Fruit fly (Drosophila melanogaster) whole organism: ENCODE measurements around the gene Amacr.

Experiments
- CG8478 ChIP-seq: fragments of >200 bp; optimal IDR thresholded peaks from 2 replicates; lab custom pipeline; 2018; ENCODE audit warnings: inconsistent platforms
- Dll ChIP-seq: fragments of >200 bp; optimal IDR thresholded peaks from 2 replicates; lab custom pipeline; 2017
- EcR ChIP-seq, 2 experiments: fragments of >200 bp; optimal IDR thresholded peaks; 2 replicates each; lab custom pipeline; 2017; ENCODE audit warnings: missing biosample characterization in 2 of 2, missing genetic modification characterization in 2 of 2, missing genetic modification reagents in 2 of 2
- psq ChIP-seq: fragments of >200 bp; optimal IDR thresholded peaks from 2 replicates; lab custom pipeline; 2017
- usp ChIP-seq: fragments of >200 bp; optimal IDR thresholded peaks from 2 replicates; lab custom pipeline; 2017; ENCODE audit warnings: missing biosample characterization, missing genetic modification characterization, mixed read lengths

DNA sequence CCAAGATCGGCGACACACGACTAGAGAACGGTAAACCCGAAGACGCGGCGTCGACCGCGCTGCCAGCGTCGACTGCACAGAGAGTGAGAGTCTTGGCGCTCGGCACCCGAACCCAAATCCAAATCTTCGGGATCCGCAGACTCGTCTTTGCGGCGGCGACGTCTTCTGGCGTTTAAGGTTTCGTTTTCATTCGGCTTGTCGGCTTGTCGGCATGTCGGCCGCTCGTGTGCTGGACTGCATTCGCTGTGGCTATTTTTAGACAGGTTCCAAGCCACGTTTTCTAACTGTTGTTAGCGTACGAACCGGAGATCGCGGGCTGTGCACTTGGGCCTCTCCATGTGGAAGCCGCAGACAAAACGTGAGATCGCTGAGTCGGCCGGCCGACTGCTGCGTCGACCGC, 36.1 kb downstream of the Amacr start:
- no peak for TF ChIP-seq usp (GFP tag; lab: Kevin White, UChicago)
- TF ChIP-seq psq (lab: Kevin White, UChicago) = no peak
- no peak for TF ChIP-seq CG8478
- no peak for TF ChIP-seq EcR (GFP tag; optimal IDR thresholded peaks at IDR 0.05; lab: Kevin White, UChicago)
- TF ChIP-seq Dll (lab: Kevin White, UChicago) = no peak
